Fruit fly (Drosophila melanogaster): ENCODE data around the gene frc.
A peak's percentile ranks its signal among the peaks of the same experiment; 100 is the strongest.

Gene frc

dm6 chr3L:17428779-17429178 is 4.2 kb downstream of the frc start, which contains the start of gene Gorab (continued):
- peak; percentile 90 for TF ChIP-seq lbe (GFP tag; optimal IDR thresholded peaks at IDR 0.05)
- TF ChIP-seq CG4404 (GFP tag; IDR thresholded peaks at IDR 0.05): peak; percentile 97
- peak; percentile 37 for TF ChIP-seq CG5180 (GFP tag; optimal IDR thresholded peaks at IDR 0.05)
- TF ChIP-seq unpg (GFP tag; optimal IDR thresholded peaks at IDR 0.05): peak; percentile 79
- peak; percentile 83 for TF ChIP-seq CG2116 (GFP tag; optimal IDR thresholded peaks at IDR 0.05)
- TF ChIP-seq wek (GFP tag; optimal IDR thresholded peaks at IDR 0.05): no peak
- TF ChIP-seq Dip3 (GFP tag; optimal IDR thresholded peaks at IDR 0.05): peak; percentile 80
- peak; percentile 87 for TF ChIP-seq Fer3 (tag; optimal IDR thresholded peaks at IDR 0.05)
- TF ChIP-seq E2f1 (GFP tag; IDR thresholded peaks at IDR 0.05): peak; percentile 96
- TF ChIP-seq mirr (GFP tag; optimal IDR thresholded peaks at IDR 0.05): no peak
- peak; percentile 68 for TF ChIP-seq CG17385 (GFP tag; optimal IDR thresholded peaks at IDR 0.05)
- peak; percentile 93 for TF ChIP-seq CG1602 (GFP tag; optimal IDR thresholded peaks at IDR 0.05)
- peak; percentile 57 for TF ChIP-seq Scr (GFP tag; IDR thresholded peaks at IDR 0.05; ENCODE audit: partially characterized antibody)
- peak; percentile 84 for TF ChIP-seq PHDP (tag; optimal IDR thresholded peaks at IDR 0.05)
- TF ChIP-seq CG17568 (GFP tag; optimal IDR thresholded peaks at IDR 0.05): peak; percentile 68
- no peak for TF ChIP-seq salm (tag; optimal IDR thresholded peaks at IDR 0.05)
- TF ChIP-seq crc (GFP tag; optimal IDR thresholded peaks at IDR 0.05): no peak
- TF ChIP-seq da (GFP tag; optimal IDR thresholded peaks at IDR 0.05): peak; percentile 39
- TF ChIP-seq danr (GFP tag; IDR thresholded peaks at IDR 0.05): peak; percentile 61; the same call in 1 of the 2 replicates
- TF ChIP-seq CG32772 (GFP tag; IDR thresholded peaks at IDR 0.05): peak; percentile 97
- peak; percentile 77 for TF ChIP-seq Atf-2 (GFP tag; optimal IDR thresholded peaks at IDR 0.05)
- TF ChIP-seq ap (GFP tag; IDR thresholded peaks at IDR 0.05): peak; percentile 96
- TF ChIP-seq CG3281 (GFP tag; optimal IDR thresholded peaks at IDR 0.05): peak; percentile 67
- peak; percentile 93 for TF ChIP-seq CG2120 (GFP tag; optimal IDR thresholded peaks at IDR 0.05)
- TF ChIP-seq her (GFP tag; optimal IDR thresholded peaks at IDR 0.05): no peak
- peak; percentile 77 for TF ChIP-seq tup (GFP tag; optimal IDR thresholded peaks at IDR 0.05)
- peak; percentile 66 for TF ChIP-seq Asciz (GFP tag; optimal IDR thresholded peaks at IDR 0.05)
- TF ChIP-seq en (GFP tag; optimal IDR thresholded peaks at IDR 0.05): no peak
- no peak for TF ChIP-seq eve (GFP tag; optimal IDR thresholded peaks at IDR 0.05)
- TF ChIP-seq CG31441 (GFP tag; IDR thresholded peaks at IDR 0.05): peak; percentile 93
- TF ChIP-seq CG17802 (tag; optimal IDR thresholded peaks at IDR 0.05): peak; percentile 91
- peak; percentile 57 for TF ChIP-seq hbn (GFP tag; IDR thresholded peaks at IDR 0.05; ENCODE audit: partially characterized antibody)
- TF ChIP-seq grau (tag; optimal IDR thresholded peaks at IDR 0.05): peak; percentile 85
- TF ChIP-seq Lpt (GFP tag; optimal IDR thresholded peaks at IDR 0.05): no peak
- TF ChIP-seq dm (GFP tag; optimal IDR thresholded peaks at IDR 0.05): peak; percentile 69
- peak; percentile 60 for TF ChIP-seq pum (GFP tag; optimal IDR thresholded peaks at IDR 0.05)
- peak; percentile 95 for TF ChIP-seq CG6272 (GFP tag; IDR thresholded peaks at IDR 0.05)
- peak; percentile 92 for TF ChIP-seq Chrac-16 (GFP tag; optimal IDR thresholded peaks at IDR 0.05)
- TF ChIP-seq insv (GFP tag; optimal IDR thresholded peaks at IDR 0.05): peak in 1 of 2 experiments; percentile 30
- peak; percentile 91 for TF ChIP-seq CG18262 (tag; optimal IDR thresholded peaks at IDR 0.05)
- peak; percentile 86 for TF ChIP-seq fd3F (GFP tag; optimal IDR thresholded peaks at IDR 0.05)
- peak; percentile 49 for TF ChIP-seq CG3407 (GFP tag; optimal IDR thresholded peaks at IDR 0.05)
- TF ChIP-seq HmgZ (tag; optimal IDR thresholded peaks at IDR 0.05): peak; percentile 81
- peak; percentile 64 for TF ChIP-seq jing (GFP tag; optimal IDR thresholded peaks at IDR 0.05)
- TF ChIP-seq Jarid2 (GFP tag; optimal IDR thresholded peaks at IDR 0.05): peak; percentile 19
- TF ChIP-seq lilli (GFP tag; optimal IDR thresholded peaks at IDR 0.05): peak; percentile 92
- peak; percentile 93 for TF ChIP-seq B-H1 (GFP tag; IDR thresholded peaks at IDR 0.05)
- peak; percentile 33 for TF ChIP-seq CG17186 (GFP tag; optimal IDR thresholded peaks at IDR 0.05)
- peak; percentile 80 for TF ChIP-seq oc (tag; optimal IDR thresholded peaks at IDR 0.05)
- peak; percentile 97 for TF ChIP-seq CG14441 (GFP tag; IDR thresholded peaks at IDR 0.05)
- TF ChIP-seq Ets97D (GFP tag; optimal IDR thresholded peaks at IDR 0.05): peak; percentile 82
